Worm (Caenorhabditis elegans) whole organism, late embryonic: ENCODE results near the gene tomm-70.

Experiments
- ama-1 ChIP-seq: fragments of 150-350 bp; optimal IDR thresholded peaks from 2 replicates; lab custom pipeline; 2014
- fkh-10 ChIP-seq: fragments of 150-350 bp; optimal IDR thresholded peaks from 2 replicates; lab custom pipeline; 2014; ENCODE audit warnings: missing biosample characterization, missing genetic modification reagents, missing genetic modification characterization
- pag-3 ChIP-seq: sonication (generic microtip); optimal IDR thresholded peaks from 2 replicates; lab custom pipeline; 2016; ENCODE audit warnings: missing compliant biosample characterization, missing genetic modification characterization, borderline replicate concordance
- pha-2 ChIP-seq: sonication (generic microtip); optimal IDR thresholded peaks from 2 replicates; lab custom pipeline; 2017; ENCODE audit warnings: mild to moderate bottlenecking, missing genetic modification characterization, missing compliant biosample characterization
- pha-4 ChIP-seq: fragments of 150-350 bp; optimal IDR thresholded peaks from 2 replicates; lab custom pipeline; 2018; ENCODE audit warnings: missing biosample characterization, missing genetic modification reagents, missing genetic modification characterization
- rnt-1 ChIP-seq: sonication (generic microtip); optimal IDR thresholded peaks from 2 replicates; lab custom pipeline; 2016; ENCODE audit warnings: missing genetic modification characterization, missing compliant biosample characterization
- sox-4 ChIP-seq: sonication (generic microtip); optimal IDR thresholded peaks from 2 replicates; lab custom pipeline; 2017; ENCODE audit warnings: mild to moderate bottlenecking, missing genetic modification characterization, inconsistent platforms, missing compliant biosample characterization
- tbx-2 ChIP-seq: sonication (generic microtip); optimal IDR thresholded peaks from 2 replicates; lab custom pipeline; 2016; ENCODE audit warnings: missing genetic modification characterization, missing compliant biosample characterization

- no peak for TF ChIP-seq pag-3
- no peak for TF ChIP-seq rnt-1 (tag; lab: Kevin White, UChicago)
- TF ChIP-seq sox-4, result no peak
- TF ChIP-seq pha-4 (tag; lab: Kevin White, UChicago), result no peak
- no peak for TF ChIP-seq pha-2 (tag; lab: Kevin White, UChicago)
- TF ChIP-seq tbx-2 (tag; lab: Kevin White, UChicago), result no peak
- no peak for TF ChIP-seq ama-1 (lab: Kevin White, UChicago)
- no peak for TF ChIP-seq fkh-10
Measured at ce11 chrIII:8775953-8776352, 21.4 kb upstream of the tomm-70 start, which contains the start of gene snap-29.
